Fruit fly (Drosophila melanogaster): Measurements from ENCODE around the gene CG33493.
A peak's percentile ranks its signal among the peaks of the same experiment; 100 is the strongest.

CG33493 gene

dm6 chr3L:10739666-10740417, 46.9 kb upstream of the CG33493 start (continued):
- TF ChIP-seq Optix (GFP tag; IDR thresholded peaks at IDR 0.05) (peak; percentile 72), CG18599 (GFP tag; optimal IDR thresholded peaks at IDR 0.05) (peak; percentile 98), CG4282 (GFP tag; optimal IDR thresholded peaks at IDR 0.05) (peak; percentile 63), CG10959 (GFP tag; IDR thresholded peaks at IDR 0.05) (peak; percentile 81), CG12236 (GFP tag; optimal IDR thresholded peaks at IDR 0.05) (peak; percentile 88), CG10462 (GFP tag; optimal IDR thresholded peaks at IDR 0.05) (peak; percentile 82), E2f2 (GFP tag; IDR thresholded peaks at IDR 0.05) (peak; percentile 70), CG4404 (GFP tag; IDR thresholded peaks at IDR 0.05) (peak; percentile 78), zen2 (GFP tag; IDR thresholded peaks at IDR 0.05; ENCODE audit: partially characterized antibody) (no peak; the same call in 2 of the 3 replicates), Sox100B (GFP tag; optimal IDR thresholded peaks at IDR 0.05) (peak; percentile 97), jing (GFP tag; optimal IDR thresholded peaks at IDR 0.05) (peak; percentile 77), CG31441 (GFP tag; IDR thresholded peaks at IDR 0.05) (peak; percentile 78), CG10543 (GFP tag; optimal IDR thresholded peaks at IDR 0.05) (peak; percentile 93), eve (GFP tag; optimal IDR thresholded peaks at IDR 0.05) (peak in 1 of 2 experiments; percentile 99), Hsf (GFP tag; optimal IDR thresholded peaks at IDR 0.05) (peak; percentile 92), croc (GFP tag; conservative IDR thresholded peaks at IDR 0.05) (peak; percentile 89), sob (GFP tag; IDR thresholded peaks at IDR 0.05) (peak; percentile 94), sim (GFP tag; IDR thresholded peaks at IDR 0.05) (peak; percentile 64; the same call in 1 of the 2 replicates), NC2α (GFP tag; optimal IDR thresholded peaks at IDR 0.05) (peak; percentile 63), Fer1 (GFP tag; optimal IDR thresholded peaks at IDR 0.05) (peak; percentile 98), E2f1 (GFP tag; IDR thresholded peaks at IDR 0.05) (peak; percentile 92), zen (tag; optimal IDR thresholded peaks at IDR 0.05) (peak; percentile 76), CG12744 (GFP tag; optimal IDR thresholded peaks at IDR 0.05) (peak; percentile 81), sens-2 (GFP tag; IDR thresholded peaks at IDR 0.05) (no peak), Chrac-16 (GFP tag; optimal IDR thresholded peaks at IDR 0.05) (peak; percentile 84), CG3838 (GFP tag; optimal IDR thresholded peaks at IDR 0.05) (peak; percentile 13), HHEX (GFP tag; optimal IDR thresholded peaks at IDR 0.05) (peak; percentile 96), amos (GFP tag; IDR thresholded peaks at IDR 0.05; ENCODE audit: partially characterized antibody) (peak; percentile 20; the same call in 1 of the 2 replicates), Side (GFP tag; optimal IDR thresholded peaks at IDR 0.05) (peak; percentile 89), twi (tag; optimal IDR thresholded peaks at IDR 0.05) (no peak), Dad (GFP tag; optimal IDR thresholded peaks at IDR 0.05) (peak; percentile 89), fd64A (GFP tag; optimal IDR thresholded peaks at IDR 0.05) (peak; percentile 74), GATAe (GFP tag; conservative IDR thresholded peaks at IDR 0.05) (peak; percentile 79), pho (GFP tag; optimal IDR thresholded peaks at IDR 0.05) (peak; percentile 95), Eip74EF (GFP tag; optimal IDR thresholded peaks at IDR 0.05) (peak in 1 of 2 experiments; percentile 87), CG1792 (GFP tag; optimal IDR thresholded peaks at IDR 0.05) (peak; percentile 96), CG3065 (GFP tag; optimal IDR thresholded peaks at IDR 0.05) (peak; percentile 61), yki (optimal IDR thresholded peaks at IDR 0.05) (peak; percentile 61), B-H1 (GFP tag; IDR thresholded peaks at IDR 0.05) (peak; percentile 90), CG16863 (GFP tag; optimal IDR thresholded peaks at IDR 0.05) (peak; percentile 92), CG11398 (GFP tag; optimal IDR thresholded peaks at IDR 0.05) (peak; percentile 92), wek (GFP tag; optimal IDR thresholded peaks at IDR 0.05) (peak; percentile 16), caup (GFP tag; optimal IDR thresholded peaks at IDR 0.05; ENCODE audit: severe bottlenecking) (peak; percentile 96), Kr (GFP tag; optimal IDR thresholded peaks at IDR 0.05) (no peak), CG4820 (GFP tag; optimal IDR thresholded peaks at IDR 0.05) (peak; percentile 95), tx (GFP tag; optimal IDR thresholded peaks at IDR 0.05) (peak; percentile 81), CG8944 (GFP tag; optimal IDR thresholded peaks at IDR 0.05) (peak; percentile 85), CG12299 (tag; optimal IDR thresholded peaks at IDR 0.05) (peak; percentile 50), Bdp1 (GFP tag; optimal IDR thresholded peaks at IDR 0.05) (peak; percentile 73), CG6175 (GFP tag; IDR thresholded peaks at IDR 0.05) (peak; percentile 76)

Data from whole organism, embryonic.